Fruit fly (Drosophila melanogaster) whole organism, embryonic: Measurements from ENCODE around the gene CG42676.

Source experiments
- Asciz ChIP-seq: fragments of 200-800 bp; sonication (Bioruptor generic); optimal IDR thresholded peaks from 2 replicates; lab custom pipeline; 2017; ENCODE audit warnings: missing biosample characterization, mild to moderate bottlenecking, missing genetic modification characterization, missing genetic modification reagents
- Atf-2 ChIP-seq: fragments of 200-800 bp; sonication (Bioruptor generic); optimal IDR thresholded peaks from 2 replicates; lab custom pipeline; 2016; ENCODE audit warnings: missing biosample characterization, missing genetic modification characterization
- CG10565 ChIP-seq: fragments of 200-800 bp; sonication (Bioruptor generic); optimal IDR thresholded peaks from 3 replicates; lab custom pipeline; 2016; ENCODE audit warnings: missing biosample characterization, mild to moderate bottlenecking, missing genetic modification characterization
- CG11093 ChIP-seq: fragments of 200-800 bp; sonication (Bioruptor generic); IDR thresholded peaks from 3 replicates; pipeline ENCODE4 v1.3.6; 2022; ENCODE audit warnings: missing biosample characterization, missing genetic modification characterization
- CG11696 ChIP-seq: fragments of 200-800 bp; sonication (Bioruptor generic); IDR thresholded peaks from 2 replicates; pipeline ENCODE4 v1.3.6; 2022; ENCODE audit warnings: missing biosample characterization, missing genetic modification characterization
- CG12071 ChIP-seq: fragments of 200-800 bp; sonication (Bioruptor generic); optimal IDR thresholded peaks from 3 replicates; lab custom pipeline; 2018; ENCODE audit warnings: missing biosample characterization, mild to moderate bottlenecking, missing genetic modification characterization
- CG13287 ChIP-seq: fragments of 200-800 bp; sonication (Bioruptor generic); IDR thresholded peaks from 2 replicates; pipeline ENCODE4 v1.3.6; 2022; ENCODE audit warnings: missing biosample characterization, missing genetic modification characterization; ENCODE audit not compliant: partially characterized antibody
- CG14860 ChIP-seq: fragments of 200-800 bp; sonication (Bioruptor generic); IDR thresholded peaks from 3 replicates; pipeline ENCODE4 v1.3.6; 2022; ENCODE audit warnings: missing biosample characterization, missing genetic modification characterization; ENCODE audit not compliant: partially characterized antibody
- CG16815 ChIP-seq: fragments of 200-800 bp; sonication (Bioruptor generic); optimal IDR thresholded peaks from 3 replicates; lab custom pipeline; 2017; ENCODE audit warnings: missing biosample characterization, mild to moderate bottlenecking, missing genetic modification characterization
- CG17186 ChIP-seq: fragments of 200-800 bp; sonication (Bioruptor generic); optimal IDR thresholded peaks from 3 replicates; lab custom pipeline; 2017; ENCODE audit warnings: missing biosample characterization, missing genetic modification reagents, missing genetic modification characterization
- CG17829 ChIP-seq: fragments of 200-800 bp; optimal IDR thresholded peaks from 2 replicates; lab custom pipeline; 2019; ENCODE audit warnings: missing biosample characterization, mild to moderate bottlenecking, missing genetic modification characterization, moderate library complexity
- CG4360 ChIP-seq: fragments of 200-800 bp; sonication (Bioruptor generic); IDR thresholded peaks from 2 replicates; pipeline ENCODE4 v1.3.6; 2022; ENCODE audit warnings: missing biosample characterization, missing genetic modification characterization
- CG43689 ChIP-seq: fragments of 200-800 bp; sonication (Bioruptor generic); IDR thresholded peaks from 2 replicates; pipeline ENCODE4 v1.3.6; 2022; ENCODE audit warnings: missing biosample characterization, missing genetic modification characterization
- CG5953 ChIP-seq: fragments of 200-800 bp; sonication (Bioruptor generic); IDR thresholded peaks from 2 replicates; pipeline ENCODE4 v1.3.6; 2022; ENCODE audit warnings: missing biosample characterization, missing genetic modification characterization
- CG6683 ChIP-seq: fragments of 200-800 bp; sonication (Bioruptor generic); optimal IDR thresholded peaks from 2 replicates; lab custom pipeline; 2017; ENCODE audit warnings: missing biosample characterization, mild to moderate bottlenecking, missing genetic modification characterization, missing genetic modification reagents
- CG6689 ChIP-seq: fragments of 200-800 bp; sonication (Bioruptor generic); IDR thresholded peaks from 2 replicates; pipeline ENCODE4 v1.3.6; 2022; ENCODE audit warnings: missing biosample characterization, missing genetic modification characterization
- CG6791 ChIP-seq: fragments of 200-800 bp; sonication (Bioruptor generic); IDR thresholded peaks from 3 replicates; pipeline ENCODE4 v1.3.6; 2022; ENCODE audit warnings: missing biosample characterization, missing genetic modification characterization; ENCODE audit not compliant: partially characterized antibody
- Dad ChIP-seq: fragments of 200-800 bp; sonication (Bioruptor generic); optimal IDR thresholded peaks from 3 replicates; lab custom pipeline; 2016; ENCODE audit warnings: missing biosample characterization, missing genetic modification characterization
- Elba2 ChIP-seq: fragments of 200-800 bp; sonication (Bioruptor generic); optimal IDR thresholded peaks from 3 replicates; lab custom pipeline; 2016; ENCODE audit warnings: missing biosample characterization, missing genetic modification characterization
- HLH54F ChIP-seq: fragments of 200-800 bp; sonication (Bioruptor generic); optimal IDR thresholded peaks from 3 replicates; lab custom pipeline; 2016; ENCODE audit warnings: missing biosample characterization, missing genetic modification characterization
- Hsf ChIP-seq: fragments of 200-800 bp; sonication (Bioruptor generic); optimal IDR thresholded peaks from 3 replicates; lab custom pipeline; 2016; ENCODE audit warnings: missing biosample characterization, missing genetic modification characterization
- Jarid2 ChIP-seq: fragments of 200-800 bp; sonication (Bioruptor generic); optimal IDR thresholded peaks from 3 replicates; lab custom pipeline; 2017; ENCODE audit warnings: mild to moderate bottlenecking, missing biosample characterization, missing genetic modification reagents, missing genetic modification characterization
- MTF-1 ChIP-seq: fragments of 200-800 bp; sonication (Bioruptor generic); optimal IDR thresholded peaks from 2 replicates; lab custom pipeline; 2018; ENCODE audit warnings: missing biosample characterization, mild to moderate bottlenecking, missing genetic modification characterization, borderline replicate concordance
- NK7.1 ChIP-seq: fragments of 200-800 bp; sonication (Bioruptor generic); optimal IDR thresholded peaks from 3 replicates; lab custom pipeline; 2016; ENCODE audit warnings: missing biosample characterization, missing genetic modification characterization
- Side ChIP-seq: fragments of 200-800 bp; sonication (Bioruptor generic); optimal IDR thresholded peaks from 2 replicates; lab custom pipeline; 2016; ENCODE audit warnings: missing biosample characterization, missing genetic modification characterization
- ac ChIP-seq: fragments of 200-800 bp; sonication (Bioruptor generic); optimal IDR thresholded peaks from 3 replicates; lab custom pipeline; 2017; ENCODE audit warnings: missing biosample characterization, mild to moderate bottlenecking, missing genetic modification characterization
- amos ChIP-seq: fragments of 200-800 bp; sonication (Bioruptor generic); IDR thresholded peaks from 2 replicates; pipeline ENCODE4 v1.3.6; 2022; ENCODE audit warnings: missing biosample characterization, missing genetic modification characterization; ENCODE audit not compliant: partially characterized antibody
- ase ChIP-seq: fragments of 200-800 bp; sonication (Bioruptor generic); IDR thresholded peaks from 3 replicates; pipeline ENCODE4 v1.3.6; 2022; ENCODE audit warnings: missing biosample characterization, missing genetic modification characterization
- emc ChIP-seq: fragments of 200-800 bp; sonication (Bioruptor generic); optimal IDR thresholded peaks from 2 replicates; lab custom pipeline; 2016; ENCODE audit warnings: missing biosample characterization, missing genetic modification characterization
- fd3F ChIP-seq: fragments of 200-800 bp; sonication (Bioruptor generic); optimal IDR thresholded peaks from 2 replicates; lab custom pipeline; 2018; ENCODE audit warnings: missing biosample characterization, mild to moderate bottlenecking, missing genetic modification characterization, moderate library complexity
- fd64A ChIP-seq: fragments of 200-800 bp; sonication (Bioruptor generic); optimal IDR thresholded peaks from 3 replicates; lab custom pipeline; 2018; ENCODE audit warnings: missing biosample characterization, mild to moderate bottlenecking, missing genetic modification characterization
- grn ChIP-seq: fragments of 200-800 bp; sonication (Bioruptor generic); optimal IDR thresholded peaks from 3 replicates; lab custom pipeline; 2017; ENCODE audit warnings: missing biosample characterization, missing genetic modification characterization
- gt ChIP-seq: fragments of 200-800 bp; sonication (Bioruptor generic); IDR thresholded peaks from 2 replicates; pipeline ENCODE4 v1.3.6; 2022; ENCODE audit warnings: missing biosample characterization, missing genetic modification characterization
- h ChIP-seq: fragments of >200 bp; optimal IDR thresholded peaks from 2 replicates; lab custom pipeline; 2017
- kay ChIP-seq: fragments of 200-800 bp; sonication (Bioruptor generic); optimal IDR thresholded peaks from 2 replicates; lab custom pipeline; 2016; ENCODE audit warnings: missing biosample characterization, missing genetic modification characterization
- kni ChIP-seq: fragments of 200-800 bp; sonication (Bioruptor generic); optimal IDR thresholded peaks from 3 replicates; lab custom pipeline; 2017; ENCODE audit warnings: mild to moderate bottlenecking, missing biosample characterization, missing genetic modification reagents, missing genetic modification characterization
- lab ChIP-seq: fragments of 200-800 bp; sonication (Bioruptor generic); optimal IDR thresholded peaks from 3 replicates; lab custom pipeline; 2017; ENCODE audit warnings: missing biosample characterization, missing genetic modification characterization, mild to moderate bottlenecking, moderate library complexity, missing genetic modification reagents
- lmd ChIP-seq: fragments of 200-800 bp; sonication (Bioruptor generic); IDR thresholded peaks from 2 replicates; pipeline ENCODE4 v1.3.6; 2022; ENCODE audit warnings: missing biosample characterization, missing genetic modification characterization
- mirr ChIP-seq: fragments of 200-800 bp; sonication (Bioruptor generic); optimal IDR thresholded peaks from 3 replicates; lab custom pipeline; 2018; ENCODE audit warnings: missing biosample characterization, mild to moderate bottlenecking, missing genetic modification characterization
- mld ChIP-seq: fragments of 200-800 bp; sonication (Bioruptor generic); IDR thresholded peaks from 3 replicates; pipeline ENCODE4 v1.3.6; 2022; ENCODE audit warnings: missing biosample characterization, missing genetic modification characterization; ENCODE audit not compliant: partially characterized antibody
- nau ChIP-seq: fragments of 200-800 bp; sonication (Bioruptor generic); optimal IDR thresholded peaks from 3 replicates; lab custom pipeline; 2017; ENCODE audit warnings: missing biosample characterization, mild to moderate bottlenecking, missing genetic modification characterization, missing genetic modification reagents
- nmo ChIP-seq: fragments of 200-800 bp; sonication (Bioruptor generic); optimal IDR thresholded peaks from 2 replicates; lab custom pipeline; 2018; ENCODE audit warnings: missing biosample characterization, mild to moderate bottlenecking, missing genetic modification characterization, moderate library complexity
- phol ChIP-seq: fragments of 200-800 bp; sonication (Bioruptor generic); optimal IDR thresholded peaks from 3 replicates; lab custom pipeline; 2018; ENCODE audit warnings: missing biosample characterization, mild to moderate bottlenecking, missing genetic modification characterization, moderate library complexity
- row ChIP-seq: fragments of 200-800 bp; sonication (Bioruptor generic); IDR thresholded peaks from 3 replicates; pipeline ENCODE4 v1.3.6; 2022; ENCODE audit warnings: missing biosample characterization, missing genetic modification characterization
- salm ChIP-seq: fragments of 200-800 bp; sonication (Bioruptor generic); optimal IDR thresholded peaks from 2 replicates; lab custom pipeline; 2018; ENCODE audit warnings: missing biosample characterization, mild to moderate bottlenecking, missing genetic modification characterization
- seq ChIP-seq: fragments of 200-800 bp; sonication (Bioruptor generic); IDR thresholded peaks from 2 replicates; pipeline ENCODE4 v1.3.6; 2022; ENCODE audit warnings: missing biosample characterization, missing genetic modification characterization
- sob ChIP-seq: fragments of 200-800 bp; sonication (Bioruptor generic); IDR thresholded peaks from 2 replicates; pipeline ENCODE4 v1.3.6; 2022; ENCODE audit warnings: missing biosample characterization, missing genetic modification characterization
- sug ChIP-seq: fragments of 200-800 bp; optimal IDR thresholded peaks from 2 replicates; lab custom pipeline; 2019; ENCODE audit warnings: missing biosample characterization, mild to moderate bottlenecking, missing genetic modification characterization, moderate library complexity
- tap ChIP-seq: fragments of 200-800 bp; optimal IDR thresholded peaks from 3 replicates; lab custom pipeline; 2019; ENCODE audit warnings: missing biosample characterization, mild to moderate bottlenecking, missing genetic modification characterization, moderate library complexity
- ttk ChIP-seq: fragments of 200-800 bp; sonication (Bioruptor generic); IDR thresholded peaks from 2 replicates; pipeline ENCODE4 v2.1.2; 2022; ENCODE audit warnings: missing biosample characterization, missing genetic modification characterization
- unc-4 ChIP-seq: fragments of 200-800 bp; sonication (Bioruptor generic); IDR thresholded peaks from 2 replicates; pipeline ENCODE4 v1.3.6; 2022; ENCODE audit warnings: missing biosample characterization, missing genetic modification characterization; ENCODE audit not compliant: partially characterized antibody

Gene CG42676

DNA sequence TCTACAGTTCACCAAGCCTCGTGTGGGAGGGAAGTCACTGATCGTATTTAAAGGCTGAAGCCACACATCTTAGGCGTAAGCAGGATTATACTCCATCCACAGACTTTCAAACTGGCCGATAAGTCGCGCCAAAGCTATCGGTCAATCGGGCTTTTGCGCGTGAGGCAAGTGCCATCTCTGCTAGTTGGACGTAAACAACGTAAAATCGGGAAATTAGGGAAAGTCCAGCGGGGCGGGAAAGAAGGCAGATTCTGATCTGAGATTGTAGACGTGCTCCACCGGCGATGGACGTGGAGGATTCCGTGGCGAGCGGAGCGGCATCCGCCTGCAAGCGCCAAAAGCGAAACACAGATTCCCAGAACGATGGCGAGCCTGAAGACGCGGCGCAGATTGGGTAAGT is 46.8 kb upstream of the CG42676 start, which contains the start of gene CG8001 (continued):
- TF ChIP-seq fd3F, result no peak
- no peak for TF ChIP-seq fd64A
- no peak for TF ChIP-seq salm (tag; lab: Kevin White, UChicago)
- TF ChIP-seq CG6689 (GFP tag; lab: Robert Waterston, UW), result no peak
- TF ChIP-seq ac (GFP tag; lab: Kevin White, UChicago), result no peak
- no peak for TF ChIP-seq CG11093 (GFP tag; lab: Robert Waterston, UW)
- no peak for TF ChIP-seq CG11696
- peak; percentile 71 for TF ChIP-seq unc-4 (GFP tag; lab: Robert Waterston, UW)
- no peak for TF ChIP-seq CG4360 (GFP tag; lab: Robert Waterston, UW)
- no peak for TF ChIP-seq CG10565 (GFP tag; lab: Kevin White, UChicago)
- no peak for TF ChIP-seq CG6683 (GFP tag; lab: Kevin White, UChicago)
- TF ChIP-seq sob (GFP tag; lab: Robert Waterston, UW), result peak; percentile 31; the same call in 1 of the 2 replicates
- TF ChIP-seq tap (tag; lab: Kevin White, UChicago), result no peak
- no peak for TF ChIP-seq lmd (GFP tag; lab: Robert Waterston, UW)
- TF ChIP-seq Jarid2 (GFP tag; lab: Kevin White, UChicago), result no peak
- TF ChIP-seq row (GFP tag; lab: Robert Waterston, UW), result no peak
- TF ChIP-seq seq (GFP tag; lab: Robert Waterston, UW), result no peak
- peak; percentile 57 for TF ChIP-seq CG17186 (GFP tag; lab: Kevin White, UChicago)
- no peak for TF ChIP-seq Elba2 (GFP tag; lab: Kevin White, UChicago)
- no peak for TF ChIP-seq kni (GFP tag; lab: Kevin White, UChicago)
- no peak for TF ChIP-seq lab
- no peak for TF ChIP-seq phol (tag; lab: Kevin White, UChicago)
- peak; percentile 64; the same call in 1 of the 2 replicates for TF ChIP-seq amos (GFP tag; lab: Robert Waterston, UW)
- TF ChIP-seq ase (GFP tag; lab: Robert Waterston, UW), result no peak
- no peak for TF ChIP-seq MTF-1 (GFP tag; lab: Kevin White, UChicago)
- no peak for TF ChIP-seq kay
- TF ChIP-seq sug (tag; lab: Kevin White, UChicago), result no peak
- no peak for TF ChIP-seq mirr (GFP tag; lab: Kevin White, UChicago)
- no peak for TF ChIP-seq CG17829
- TF ChIP-seq CG12071, result no peak
- TF ChIP-seq CG6791 (GFP tag; lab: Robert Waterston, UW), result peak; percentile 67
- no peak for TF ChIP-seq CG5953
- peak; percentile 72 for TF ChIP-seq CG13287 (GFP tag; lab: Robert Waterston, UW)
- no peak for TF ChIP-seq nau (GFP tag; lab: Kevin White, UChicago)
- TF ChIP-seq grn (GFP tag; lab: Kevin White, UChicago), result peak; percentile 31
- TF ChIP-seq ttk, result no peak
- TF ChIP-seq mld (GFP tag; lab: Robert Waterston, UW), result peak; percentile 62; the same call in 1 of the 3 replicates
- no peak for TF ChIP-seq Dad
- TF ChIP-seq emc (GFP tag; lab: Kevin White, UChicago), result no peak
- TF ChIP-seq gt (GFP tag; lab: Robert Waterston, UW), result no peak
- TF ChIP-seq CG16815 (GFP tag; lab: Kevin White, UChicago), result no peak
- TF ChIP-seq CG43689 (GFP tag; lab: Robert Waterston, UW), result no peak
- no peak for TF ChIP-seq h (lab: Kevin White, UChicago)
- no peak for TF ChIP-seq Hsf (GFP tag; lab: Kevin White, UChicago)
- TF ChIP-seq HLH54F (GFP tag; lab: Kevin White, UChicago), result no peak
- TF ChIP-seq NK7.1 (GFP tag; lab: Kevin White, UChicago), result no peak
- 0 out of 3 replicates have a peak, but pooled peaks have one; percentile 37 for TF ChIP-seq CG14860 (GFP tag; lab: Robert Waterston, UW)
- no peak for TF ChIP-seq Asciz (GFP tag; lab: Kevin White, UChicago)
- TF ChIP-seq nmo (GFP tag; lab: Kevin White, UChicago), result no peak
- no peak for TF ChIP-seq Side (GFP tag; lab: Kevin White, UChicago)
- TF ChIP-seq Atf-2 (GFP tag; lab: Kevin White, UChicago), result no peak
